Worm (Caenorhabditis elegans) whole organism, L4 larva: Measurements from ENCODE around the gene serp-1.2.
A peak's percentile ranks its signal among the peaks of the same experiment; 100 is the strongest.

Experiments used
- F37D6.2 ChIP-seq: sonication (generic microtip); optimal IDR thresholded peaks from 2 replicates; lab custom pipeline; 2016; ENCODE audit warnings: mild to moderate bottlenecking, missing genetic modification characterization, missing compliant biosample characterization
- T20F7.1 ChIP-seq: fragments of 200-800 bp; sonication (Bioruptor generic); optimal IDR thresholded peaks from 2 replicates; lab custom pipeline; 2018; ENCODE audit warnings: mild to moderate bottlenecking, missing genetic modification characterization, missing compliant biosample characterization
- Y5F2A.4 ChIP-seq: fragments of 200-800 bp; sonication (Bioruptor generic); optimal IDR thresholded peaks from 2 replicates; lab custom pipeline; 2018; ENCODE audit warnings: mild to moderate bottlenecking, missing genetic modification characterization, missing compliant biosample characterization
- ZK337.2 ChIP-seq: fragments of 200-800 bp; sonication (Bioruptor generic); IDR thresholded peaks from 2 replicates; pipeline ENCODE4 v1.3.6; 2022; ENCODE audit warnings: missing genetic modification reagents, missing genetic modification characterization, missing compliant biosample characterization
- aha-1 ChIP-seq: fragments of 150-350 bp; peaks from one replicate; lab custom pipeline; 2014; ENCODE audit warnings: missing biosample characterization, missing genetic modification characterization
- aly-2 ChIP-seq: sonication (generic microtip); optimal IDR thresholded peaks from 2 replicates; lab custom pipeline; 2018; ENCODE audit warnings: missing biosample characterization, missing genetic modification characterization
- ceh-32 ChIP-seq: sonication (generic microtip); optimal IDR thresholded peaks from 2 replicates; lab custom pipeline; 2016; ENCODE audit warnings: mild to moderate bottlenecking, missing genetic modification characterization, missing compliant biosample characterization; ENCODE audit not compliant: poor library complexity
- ceh-44 ChIP-seq: fragments of 200-800 bp; sonication (Bioruptor generic); IDR thresholded peaks from 2 replicates; pipeline ENCODE4 v1.3.6; 2022; ENCODE audit warnings: missing genetic modification reagents, missing genetic modification characterization, missing compliant biosample characterization
- ceh-62 ChIP-seq: sonication (generic microtip); optimal IDR thresholded peaks from 2 replicates; lab custom pipeline; 2017; ENCODE audit warnings: missing biosample characterization, missing genetic modification characterization
- ces-1 ChIP-seq: fragments of 150-350 bp; sonication (generic microtip); optimal IDR thresholded peaks from 4 replicates; lab custom pipeline; 2014; ENCODE audit warnings: missing biosample characterization, missing genetic modification reagents, missing genetic modification characterization
- daf-12 ChIP-seq: fragments of 150-350 bp; optimal IDR thresholded peaks from 2 replicates; lab custom pipeline; 2014; ENCODE audit warnings: missing biosample characterization, missing genetic modification reagents, missing genetic modification characterization
- dmd-9 ChIP-seq: fragments of 200-800 bp; sonication (Bioruptor generic); IDR thresholded peaks from 2 replicates; pipeline ENCODE4 v1.3.6; 2022; ENCODE audit warnings: missing genetic modification reagents, missing genetic modification characterization, missing compliant biosample characterization
- duxl-1 ChIP-seq: sonication (generic microtip); optimal IDR thresholded peaks from 2 replicates; lab custom pipeline; 2016; ENCODE audit warnings: mild to moderate bottlenecking, missing genetic modification characterization, moderate library complexity, missing compliant biosample characterization; ENCODE audit not compliant: poor library complexity
- dve-1 ChIP-seq: sonication (generic microtip); optimal IDR thresholded peaks from 2 replicates; lab custom pipeline; 2017; ENCODE audit warnings: antibody characterized with exemption, mild to moderate bottlenecking, missing genetic modification characterization, missing compliant biosample characterization; ENCODE audit not compliant: insufficient read depth
- egl-27 ChIP-seq: sonication (generic microtip); optimal IDR thresholded peaks from 3 replicates; lab custom pipeline; 2017; ENCODE audit warnings: missing biosample characterization, missing genetic modification reagents, missing genetic modification characterization
- fos-1 ChIP-seq: fragments of 150-350 bp; optimal IDR thresholded peaks from 2 replicates; lab custom pipeline; 2014; ENCODE audit warnings: missing biosample characterization, missing genetic modification characterization
- gei-8 ChIP-seq: fragments of 200-800 bp; sonication (Bioruptor generic); optimal IDR thresholded peaks from 2 replicates; lab custom pipeline; 2018; ENCODE audit warnings: mild to moderate bottlenecking, missing genetic modification characterization, missing compliant biosample characterization
- hif-1 ChIP-seq, 2 experiments: sonication (generic microtip); optimal IDR thresholded peaks; 2 replicates each; lab custom pipeline; 2016 to 2017; ENCODE audit warnings: missing compliant biosample characterization in 2 of 2, missing genetic modification characterization in 2 of 2, missing genetic modification reagents in 2 of 2, missing genotype in 2 of 2, mild to moderate bottlenecking in 1 of 2
- hlh-11 ChIP-seq: fragments of 200-800 bp; sonication (Bioruptor generic); optimal IDR thresholded peaks from 2 replicates; lab custom pipeline; 2018; ENCODE audit warnings: mild to moderate bottlenecking, missing genetic modification characterization, missing compliant biosample characterization
- lim-7 ChIP-seq: fragments of 200-800 bp; sonication (Bioruptor generic); IDR thresholded peaks from 2 replicates; pipeline ENCODE4 v1.3.6; 2022; ENCODE audit warnings: missing genetic modification characterization, missing compliant biosample characterization
- lin-1 ChIP-seq: fragments of 200-800 bp; sonication (Bioruptor generic); IDR thresholded peaks from 2 replicates; pipeline ENCODE4 v1.3.6; 2022; ENCODE audit warnings: missing genetic modification reagents, missing genetic modification characterization, missing compliant biosample characterization
- lin-38 ChIP-seq: fragments of 200-800 bp; sonication (Bioruptor generic); IDR thresholded peaks from 2 replicates; pipeline ENCODE4 v1.3.6; 2022; ENCODE audit warnings: missing genetic modification reagents, missing genetic modification characterization, missing compliant biosample characterization
- madf-5 ChIP-seq, 2 experiments: fragments of 200-800 bp; sonication (Bioruptor generic); IDR thresholded peaks; 2 replicates each; pipeline ENCODE4 v1.3.6; 2022; ENCODE audit warnings: missing compliant biosample characterization in 2 of 2, missing genetic modification characterization in 2 of 2
- mdl-1 ChIP-seq, 2 experiments: fragments of 150-350 bp in 1 of 2; sonication (generic microtip) in 1 of 2; optimal IDR thresholded peaks; 2 replicates each; lab custom pipeline; 2014 to 2017; ENCODE audit warnings: missing biosample characterization in 2 of 2, missing genetic modification characterization in 2 of 2
- mep-1 ChIP-seq: fragments of 150-350 bp; sonication (generic microtip); optimal IDR thresholded peaks from 3 replicates; lab custom pipeline; 2014; ENCODE audit warnings: missing biosample characterization, missing genetic modification characterization
- mes-2 ChIP-seq: sonication (generic microtip); optimal IDR thresholded peaks from 2 replicates; lab custom pipeline; 2016; ENCODE audit warnings: missing genotype, mild to moderate bottlenecking, missing genetic modification characterization, missing compliant biosample characterization; ENCODE audit not compliant: poor library complexity, severe bottlenecking
- nhr-10 ChIP-seq: fragments of 150-350 bp; optimal IDR thresholded peaks from 2 replicates; lab custom pipeline; 2014; ENCODE audit warnings: missing biosample characterization, missing genetic modification characterization
- nhr-237 ChIP-seq: sonication (generic microtip); optimal IDR thresholded peaks from 2 replicates; lab custom pipeline; 2017; ENCODE audit warnings: missing biosample characterization, missing genetic modification characterization
- nhr-28 ChIP-seq: fragments of 150-350 bp; optimal IDR thresholded peaks from 2 replicates; lab custom pipeline; 2014; ENCODE audit warnings: missing biosample characterization, missing genetic modification characterization
- nhr-41 ChIP-seq: fragments of 200-800 bp; sonication (Bioruptor generic); IDR thresholded peaks from 2 replicates; pipeline ENCODE4 v1.3.6; 2022; ENCODE audit warnings: missing genetic modification reagents, missing genetic modification characterization, missing compliant biosample characterization
- nhr-42 ChIP-seq: fragments of 200-800 bp; sonication (Bioruptor generic); IDR thresholded peaks from 2 replicates; pipeline ENCODE4 v1.3.6; 2022; ENCODE audit warnings: missing genetic modification characterization, missing compliant biosample characterization
- nhr-6 ChIP-seq: fragments of 150-350 bp; optimal IDR thresholded peaks from 2 replicates; lab custom pipeline; 2014; ENCODE audit warnings: missing biosample characterization, missing genetic modification characterization
- nhr-77 ChIP-seq: fragments of 150-350 bp; optimal IDR thresholded peaks from 2 replicates; lab custom pipeline; 2014; ENCODE audit warnings: missing biosample characterization, missing genetic modification characterization
- php-3 ChIP-seq: fragments of 200-800 bp; sonication (Bioruptor generic); IDR thresholded peaks from 2 replicates; pipeline ENCODE4 v1.3.6; 2022; ENCODE audit warnings: missing genetic modification reagents, missing genetic modification characterization, missing compliant biosample characterization
- pqm-1 ChIP-seq: sonication (generic microtip); optimal IDR thresholded peaks from 2 replicates; lab custom pipeline; 2017; ENCODE audit warnings: missing biosample characterization, missing genetic modification characterization
- rbr-2 ChIP-seq: sonication (generic microtip); optimal IDR thresholded peaks from 2 replicates; lab custom pipeline; 2016; ENCODE audit warnings: missing genotype, missing genetic modification characterization, missing compliant biosample characterization
- snpc-1.2 ChIP-seq: fragments of 200-800 bp; sonication (Bioruptor generic); IDR thresholded peaks from 2 replicates; pipeline ENCODE4 v1.3.6; 2022; ENCODE audit warnings: missing genetic modification reagents, missing genetic modification characterization, missing compliant biosample characterization
- spr-3 ChIP-seq: fragments of 200-800 bp; sonication (Bioruptor generic); optimal IDR thresholded peaks from 2 replicates; lab custom pipeline; 2018; ENCODE audit warnings: mild to moderate bottlenecking, missing genetic modification characterization, missing compliant biosample characterization
- tra-1 ChIP-seq: fragments of 200-800 bp; sonication (Bioruptor generic); IDR thresholded peaks from 2 replicates; pipeline ENCODE4 v1.3.6; 2022; ENCODE audit warnings: missing genetic modification reagents, missing genetic modification characterization, missing compliant biosample characterization
- unc-39 ChIP-seq: sonication (generic microtip); optimal IDR thresholded peaks from 2 replicates; lab custom pipeline; 2017; ENCODE audit warnings: missing biosample characterization, missing genetic modification characterization
- unc-62 ChIP-seq, 3 experiments: fragments of 150-350 bp in 1 of 3; sonication (generic microtip); optimal IDR thresholded peaks in 2 of 3; peaks in 1 of 3; 1 replicate in 1 of 3; 2 replicates in 2 of 3; lab custom pipeline; 2014 to 2017; ENCODE audit warnings: missing biosample characterization in 3 of 3, missing genetic modification characterization in 3 of 3, missing genetic modification reagents in 3 of 3, missing genotype in 1 of 3
- zag-1 ChIP-seq: fragments of 150-350 bp; optimal IDR thresholded peaks from 2 replicates; lab custom pipeline; 2014; ENCODE audit warnings: missing biosample characterization, missing genetic modification characterization
- zfp-2 ChIP-seq: sonication (generic microtip); optimal IDR thresholded peaks from 2 replicates; lab custom pipeline; 2016; ENCODE audit warnings: mild to moderate bottlenecking, missing genetic modification characterization, missing compliant biosample characterization
- zfp-3 ChIP-seq: fragments of 200-800 bp; sonication (Bioruptor generic); conservative IDR thresholded peaks from 2 replicates; pipeline ENCODE4 v1.3.6; 2022; ENCODE audit warnings: missing genetic modification reagents, missing genetic modification characterization, missing compliant biosample characterization
- ztf-11 ChIP-seq: fragments of 150-350 bp; optimal IDR thresholded peaks from 2 replicates; lab custom pipeline; 2014; ENCODE audit warnings: missing biosample characterization, missing genetic modification characterization
- ztf-7 ChIP-seq: fragments of 150-350 bp; optimal IDR thresholded peaks from 2 replicates; lab custom pipeline; 2014; ENCODE audit warnings: missing biosample characterization, missing genetic modification characterization

The serp-1.2 gene

ce11 chrIV:8243599-8243998, 18.1 kb downstream of the serp-1.2 start, which contains the start of gene T09A12.8:
Gene T09A12.8 (minus strand): TSS chrIV:8243699.
- no peak for TF ChIP-seq fos-1 (tag; lab: Kevin White, UChicago)
- TF ChIP-seq aly-2 (tag; lab: Kevin White, UChicago): no peak
- no peak for TF ChIP-seq gei-8 (GFP tag; lab: Kevin White, UChicago)
- TF ChIP-seq nhr-42 (GFP tag; lab: Robert Waterston, UW): no peak
- TF ChIP-seq ces-1 (GFP tag; lab: Kevin White, UChicago): no peak
- TF ChIP-seq snpc-1.2 (GFP tag; lab: Robert Waterston, UW): no peak
- TF ChIP-seq egl-27 (tag; lab: Kevin White, UChicago): no peak
- no peak for TF ChIP-seq ceh-62
- TF ChIP-seq nhr-77 (tag; lab: Kevin White, UChicago): no peak
- TF ChIP-seq tra-1 (GFP tag; lab: Robert Waterston, UW): no peak
- TF ChIP-seq nhr-10 (tag; lab: Kevin White, UChicago): no peak
- TF ChIP-seq lin-1 (GFP tag; lab: Robert Waterston, UW): no peak

ce11 chrIV:8244112-8244511, 18.6 kb downstream of the serp-1.2 start, which contains the start of gene T09A12.1:
Gene T09A12.1 (plus strand): TSS chrIV:8244412.
- TF ChIP-seq unc-62 (GFP tag; optimal IDR thresholded peaks at IDR 0.05 in 1 of 2; lab: Kevin White, UChicago) (no peak), unc-62 (tag; optimal IDR thresholded peaks at IDR 0.05; lab: Kevin White, UChicago) (no peak), gei-8 (GFP tag; lab: Kevin White, UChicago) (no peak), lim-7 (GFP tag; lab: Robert Waterston, UW) (no peak), T20F7.1 (no peak)

- peak; percentile 31 for TF ChIP-seq aha-1 (tag; lab: Kevin White, UChicago)
- TF ChIP-seq zfp-3 (GFP tag; lab: Robert Waterston, UW): no peak
- TF ChIP-seq F37D6.2 (tag; lab: Kevin White, UChicago): no peak
- no peak for TF ChIP-seq zag-1 (tag; lab: Kevin White, UChicago)
- TF ChIP-seq Y5F2A.4: no peak
- no peak for TF ChIP-seq gei-8 (GFP tag; lab: Kevin White, UChicago)
- no peak for TF ChIP-seq ztf-7 (tag; lab: Kevin White, UChicago)
Observed at ce11 chrIV:8247341-8247740, 21.9 kb downstream of the serp-1.2 start.

DNA sequence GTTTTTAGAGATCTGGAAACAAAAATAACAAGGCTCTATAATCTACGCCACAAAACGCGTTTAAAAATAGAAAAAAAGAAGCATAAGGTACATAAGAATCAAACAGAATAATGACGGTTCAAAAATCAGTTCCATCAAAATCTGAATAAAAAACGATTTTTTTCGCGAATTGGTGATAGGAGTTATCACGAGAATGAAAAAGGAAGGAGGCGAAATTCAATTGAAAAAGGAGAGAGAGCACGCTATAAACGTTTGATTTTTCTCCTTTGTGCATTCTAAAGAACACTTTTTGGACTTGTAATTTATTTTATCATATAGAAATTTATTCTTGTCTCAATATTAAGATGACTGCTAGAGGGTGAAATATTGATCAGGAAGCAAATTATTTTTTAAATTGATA, 25.9 kb downstream of the serp-1.2 start:
- peak; percentile 21 for TF ChIP-seq hlh-11
- no peak for TF ChIP-seq unc-39 (tag; lab: Kevin White, UChicago)
- no peak for TF ChIP-seq ceh-44 (GFP tag; lab: Robert Waterston, UW)
- peak; percentile 26 for TF ChIP-seq mep-1 (tag; lab: Kevin White, UChicago)
- no peak for TF ChIP-seq hif-1 (tag; optimal IDR thresholded peaks at IDR 0.05; lab: Kevin White, UChicago)
- TF ChIP-seq nhr-6 (tag; lab: Kevin White, UChicago): no peak
- TF ChIP-seq dve-1 (tag; lab: Kevin White, UChicago): peak; percentile 69
- no peak for TF ChIP-seq zfp-2 (tag; lab: Kevin White, UChicago)
- no peak for TF ChIP-seq rbr-2 (tag; lab: Kevin White, UChicago)
- no peak for TF ChIP-seq madf-5 (GFP tag; IDR thresholded peaks at IDR 0.05; lab: Robert Waterston, UW)
- TF ChIP-seq nhr-28 (tag; lab: Kevin White, UChicago): peak; percentile 38
- TF ChIP-seq ztf-11: no peak
- TF ChIP-seq ceh-32 (tag; lab: Kevin White, UChicago): no peak
- no peak for TF ChIP-seq spr-3
- TF ChIP-seq mes-2 (tag; lab: Kevin White, UChicago): no peak
- TF ChIP-seq nhr-77 (tag; lab: Kevin White, UChicago): peak; percentile 6
- no peak for TF ChIP-seq tra-1 (GFP tag; lab: Robert Waterston, UW)
- TF ChIP-seq nhr-237 (tag; lab: Kevin White, UChicago): no peak
- TF ChIP-seq dmd-9: no peak
- no peak for TF ChIP-seq php-3 (GFP tag; lab: Robert Waterston, UW)
- TF ChIP-seq nhr-41: no peak
- no peak for TF ChIP-seq ZK337.2 (GFP tag; lab: Robert Waterston, UW)
- no peak for TF ChIP-seq zag-1 (tag; lab: Kevin White, UChicago)
- TF ChIP-seq mdl-1 (tag; optimal IDR thresholded peaks at IDR 0.05; lab: Kevin White, UChicago): peak in 1 of 2 experiments; percentile 45
- no peak for TF ChIP-seq daf-12
- TF ChIP-seq duxl-1 (tag; lab: Kevin White, UChicago): no peak
- no peak for TF ChIP-seq F37D6.2 (tag; lab: Kevin White, UChicago)
- peak; percentile 29 for TF ChIP-seq pqm-1
- no peak for TF ChIP-seq lin-38 (GFP tag; lab: Robert Waterston, UW)
